Fruit fly (Drosophila melanogaster) whole organism, embryonic: Measurements from ENCODE around the gene CG15403.

ENCODE experiments used
- Atf6 ChIP-seq: fragments of 200-800 bp; sonication (Bioruptor generic); IDR thresholded peaks from 2 replicates; pipeline ENCODE4 v1.3.6; 2022; ENCODE audit warnings: missing biosample characterization, missing genetic modification characterization
- CG1024 ChIP-seq: fragments of 200-800 bp; sonication (Bioruptor generic); IDR thresholded peaks from 2 replicates; pipeline ENCODE4 v1.3.6; 2022; ENCODE audit warnings: missing biosample characterization, missing genetic modification characterization
- CG18476 ChIP-seq: fragments of 200-800 bp; sonication (Bioruptor generic); optimal IDR thresholded peaks from 2 replicates; lab custom pipeline; 2016; ENCODE audit warnings: missing biosample characterization, mild to moderate bottlenecking, missing genetic modification characterization
- CG31365 ChIP-seq: fragments of 200-800 bp; sonication (Bioruptor generic); optimal IDR thresholded peaks from 2 replicates; lab custom pipeline; 2018; ENCODE audit warnings: missing biosample characterization, mild to moderate bottlenecking, missing genetic modification characterization
- CG3163 ChIP-seq: fragments of 200-800 bp; sonication (Bioruptor generic); optimal IDR thresholded peaks from 3 replicates; lab custom pipeline; 2016; ENCODE audit warnings: missing biosample characterization, missing genetic modification characterization
- CG33213 ChIP-seq: fragments of 200-800 bp; sonication (Bioruptor generic); optimal IDR thresholded peaks from 3 replicates; lab custom pipeline; 2016; ENCODE audit warnings: missing biosample characterization, missing genetic modification characterization
- CG3407 ChIP-seq: fragments of 200-800 bp; sonication (Bioruptor generic); optimal IDR thresholded peaks from 2 replicates; lab custom pipeline; 2018; ENCODE audit warnings: missing biosample characterization, mild to moderate bottlenecking, missing genetic modification characterization
- CG3726 ChIP-seq: fragments of 200-800 bp; sonication (Bioruptor generic); IDR thresholded peaks from 3 replicates; pipeline ENCODE4, ENCODE4 v1.3.6; 2022; ENCODE audit warnings: missing biosample characterization, missing genetic modification characterization
- CG4282 ChIP-seq: fragments of 200-800 bp; sonication (Bioruptor generic); optimal IDR thresholded peaks from 2 replicates; lab custom pipeline; 2016; ENCODE audit warnings: missing biosample characterization, missing genetic modification characterization
- CG43689 ChIP-seq: fragments of 200-800 bp; sonication (Bioruptor generic); IDR thresholded peaks from 2 replicates; pipeline ENCODE4 v1.3.6; 2022; ENCODE audit warnings: missing biosample characterization, missing genetic modification characterization
- CG7271 ChIP-seq: fragments of 200-800 bp; sonication (Bioruptor generic); optimal IDR thresholded peaks from 2 replicates; lab custom pipeline; 2018; ENCODE audit warnings: missing biosample characterization, mild to moderate bottlenecking, missing genetic modification characterization, moderate library complexity
- CG8388 ChIP-seq: fragments of 200-800 bp; sonication (Bioruptor generic); optimal IDR thresholded peaks from 2 replicates; lab custom pipeline; 2019; ENCODE audit warnings: missing biosample characterization, mild to moderate bottlenecking, missing genetic modification characterization, moderate library complexity
- CG9215 ChIP-seq: fragments of 200-800 bp; sonication (Bioruptor generic); IDR thresholded peaks from 2 replicates; pipeline ENCODE4 v1.3.6; 2022; ENCODE audit warnings: missing biosample characterization, missing genetic modification characterization
- CG9727 ChIP-seq: fragments of 200-800 bp; sonication (Bioruptor generic); optimal IDR thresholded peaks from 3 replicates; lab custom pipeline; 2017; ENCODE audit warnings: missing biosample characterization, mild to moderate bottlenecking, missing genetic modification characterization
- D ChIP-seq, 2 experiments: fragments of 200-800 bp in 1 of 2; fragments of >200 bp in 1 of 2; sonication (Bioruptor generic) in 1 of 2; optimal IDR thresholded peaks; 2 replicates in 1 of 2; 3 replicates in 1 of 2; lab custom pipeline; 2017; ENCODE audit warnings: mild to moderate bottlenecking in 1 of 2, missing biosample characterization in 1 of 2, missing genetic modification characterization in 1 of 2, missing genetic modification reagents in 1 of 2
- D19A ChIP-seq: fragments of 200-800 bp; optimal IDR thresholded peaks from 3 replicates; lab custom pipeline; 2019; ENCODE audit warnings: missing biosample characterization, mild to moderate bottlenecking, missing genetic modification characterization, moderate library complexity
- Dad ChIP-seq: fragments of 200-800 bp; sonication (Bioruptor generic); optimal IDR thresholded peaks from 3 replicates; lab custom pipeline; 2016; ENCODE audit warnings: missing biosample characterization, missing genetic modification characterization
- E2f2 ChIP-seq: fragments of 200-800 bp; sonication (Bioruptor generic); IDR thresholded peaks from 2 replicates; pipeline ENCODE4 v1.3.6; 2022; ENCODE audit warnings: missing biosample characterization, missing genetic modification characterization
- ERR ChIP-seq: fragments of 200-800 bp; sonication (Bioruptor generic); optimal IDR thresholded peaks from 2 replicates; lab custom pipeline; 2016; ENCODE audit warnings: missing biosample characterization, missing genetic modification characterization
- Hr39 ChIP-seq: fragments of >200 bp; optimal IDR thresholded peaks from 2 replicates; lab custom pipeline; 2017
- Hr51 ChIP-seq, 2 experiments: fragments of 200-800 bp; sonication (Bioruptor generic); optimal IDR thresholded peaks; 2 replicates in 1 of 2; 3 replicates in 1 of 2; lab custom pipeline; 2016 to 2018; ENCODE audit warnings: missing biosample characterization in 2 of 2, missing genetic modification characterization in 2 of 2, mild to moderate bottlenecking in 1 of 2, moderate library complexity in 1 of 2
- Nf-YC ChIP-seq: fragments of 200-800 bp; optimal IDR thresholded peaks from 3 replicates; lab custom pipeline; 2019; ENCODE audit warnings: missing biosample characterization, mild to moderate bottlenecking, missing genetic modification characterization, moderate library complexity
- NfI ChIP-seq: fragments of 200-800 bp; sonication (Bioruptor generic); optimal IDR thresholded peaks from 3 replicates; lab custom pipeline; 2018; ENCODE audit warnings: missing biosample characterization, mild to moderate bottlenecking, missing genetic modification characterization, moderate library complexity
- Poxn ChIP-seq: fragments of 200-800 bp; sonication (Bioruptor generic); IDR thresholded peaks from 2 replicates; pipeline ENCODE4 v1.3.6; 2022; ENCODE audit warnings: missing biosample characterization, missing genetic modification characterization
- Sox102F ChIP-seq: fragments of 200-800 bp; sonication (Bioruptor generic); optimal IDR thresholded peaks from 2 replicates; lab custom pipeline; 2018; ENCODE audit warnings: missing biosample characterization, mild to moderate bottlenecking, missing genetic modification characterization, moderate library complexity
- Sry-δ ChIP-seq: fragments of 200-800 bp; sonication (Bioruptor generic); optimal IDR thresholded peaks from 2 replicates; lab custom pipeline; 2016; ENCODE audit warnings: missing biosample characterization, missing genetic modification characterization
- YL-1 ChIP-seq: fragments of 200-800 bp; sonication (Bioruptor generic); optimal IDR thresholded peaks from 3 replicates; lab custom pipeline; 2017; ENCODE audit warnings: missing biosample characterization, mild to moderate bottlenecking, missing genetic modification characterization
- ab ChIP-seq: fragments of 200-800 bp; sonication (Bioruptor generic); optimal IDR thresholded peaks from 2 replicates; lab custom pipeline; 2016; ENCODE audit warnings: missing biosample characterization, missing genetic modification characterization
- amos ChIP-seq: fragments of 200-800 bp; sonication (Bioruptor generic); IDR thresholded peaks from 2 replicates; pipeline ENCODE4 v1.3.6; 2022; ENCODE audit warnings: missing biosample characterization, missing genetic modification characterization; ENCODE audit not compliant: partially characterized antibody
- aop ChIP-seq: fragments of 200-800 bp; sonication (Bioruptor generic); IDR thresholded peaks from 2 replicates; pipeline ENCODE4 v1.3.6; 2022; ENCODE audit warnings: missing biosample characterization, missing genetic modification characterization
- ara ChIP-seq: fragments of 200-800 bp; sonication (Bioruptor generic); IDR thresholded peaks from 2 replicates; pipeline ENCODE4 v1.3.6; 2022; ENCODE audit warnings: missing biosample characterization, missing genetic modification characterization
- ash1 ChIP-seq: fragments of 200-800 bp; sonication (Bioruptor generic); optimal IDR thresholded peaks from 2 replicates; lab custom pipeline; 2018; ENCODE audit warnings: missing biosample characterization, mild to moderate bottlenecking, missing genetic modification characterization
- da ChIP-seq: fragments of 200-800 bp; sonication (Bioruptor generic); optimal IDR thresholded peaks from 2 replicates; lab custom pipeline; 2016; ENCODE audit warnings: missing biosample characterization, missing genetic modification characterization
- dimm ChIP-seq: fragments of 200-800 bp; sonication (Bioruptor generic); IDR thresholded peaks from 2 replicates; pipeline ENCODE4 v1.3.6; 2022; ENCODE audit warnings: missing biosample characterization, missing genetic modification characterization
- ems ChIP-seq: fragments of 200-800 bp; sonication (Bioruptor generic); optimal IDR thresholded peaks from 3 replicates; lab custom pipeline; 2016; ENCODE audit warnings: missing biosample characterization, missing genetic modification characterization
- ewg ChIP-seq: fragments of 200-800 bp; sonication (Bioruptor generic); optimal IDR thresholded peaks from 3 replicates; lab custom pipeline; 2017; ENCODE audit warnings: mild to moderate bottlenecking, missing biosample characterization, missing genetic modification reagents, missing genetic modification characterization
- fd3F ChIP-seq: fragments of 200-800 bp; sonication (Bioruptor generic); optimal IDR thresholded peaks from 2 replicates; lab custom pipeline; 2018; ENCODE audit warnings: missing biosample characterization, mild to moderate bottlenecking, missing genetic modification characterization, moderate library complexity
- ham ChIP-seq: fragments of 200-800 bp; sonication (Bioruptor generic); IDR thresholded peaks from 2 replicates; pipeline ENCODE4 v1.3.6; 2022; ENCODE audit warnings: missing biosample characterization, missing genetic modification characterization
- ind ChIP-seq: fragments of 200-800 bp; sonication (Bioruptor generic); optimal IDR thresholded peaks from 3 replicates; lab custom pipeline; 2016; ENCODE audit warnings: missing biosample characterization, missing genetic modification characterization
- jumu ChIP-seq: fragments of 200-800 bp; sonication (Bioruptor generic); optimal IDR thresholded peaks from 3 replicates; lab custom pipeline; 2016; ENCODE audit warnings: missing biosample characterization, missing genetic modification characterization
- kay ChIP-seq: fragments of 200-800 bp; sonication (Bioruptor generic); optimal IDR thresholded peaks from 2 replicates; lab custom pipeline; 2016; ENCODE audit warnings: missing biosample characterization, missing genetic modification characterization
- ro ChIP-seq: fragments of 200-800 bp; sonication (Bioruptor generic); IDR thresholded peaks from 2 replicates; pipeline ENCODE4 v1.3.6; 2022; ENCODE audit warnings: missing biosample characterization, missing genetic modification characterization
- run ChIP-seq: fragments of 200-800 bp; sonication (Bioruptor generic); optimal IDR thresholded peaks from 3 replicates; lab custom pipeline; 2018; ENCODE audit warnings: missing biosample characterization, mild to moderate bottlenecking, missing genetic modification characterization
- scrt ChIP-seq: fragments of 200-800 bp; sonication (Bioruptor generic); optimal IDR thresholded peaks from 2 replicates; lab custom pipeline; 2018; ENCODE audit warnings: missing biosample characterization, mild to moderate bottlenecking, missing genetic modification characterization, moderate library complexity
- sqz ChIP-seq: fragments of 200-800 bp; sonication (Bioruptor generic); optimal IDR thresholded peaks from 3 replicates; lab custom pipeline; 2018; ENCODE audit warnings: missing biosample characterization, mild to moderate bottlenecking, missing genetic modification characterization
- tin ChIP-seq: fragments of 200-800 bp; sonication (Bioruptor generic); optimal IDR thresholded peaks from 3 replicates; lab custom pipeline; 2016; ENCODE audit warnings: missing biosample characterization, missing genetic modification characterization
- tll ChIP-seq, 2 experiments: fragments of 200-800 bp in 1 of 2; fragments of >200 bp in 1 of 2; sonication (Bioruptor generic) in 1 of 2; optimal IDR thresholded peaks; 2 replicates each; lab custom pipeline; 2017 to 2019; ENCODE audit warnings: missing biosample characterization in 2 of 2, missing genetic modification characterization in 2 of 2, mild to moderate bottlenecking in 1 of 2, moderate library complexity in 1 of 2
- vvl ChIP-seq: fragments of 200-800 bp; sonication (Bioruptor generic); IDR thresholded peaks from 2 replicates; pipeline ENCODE4 v1.3.6; 2022; ENCODE audit warnings: missing biosample characterization, missing genetic modification characterization
- wek ChIP-seq: fragments of 200-800 bp; sonication (Bioruptor generic); optimal IDR thresholded peaks from 3 replicates; lab custom pipeline; 2018; ENCODE audit warnings: missing biosample characterization, mild to moderate bottlenecking, missing genetic modification characterization, moderate library complexity
- wor ChIP-seq: fragments of 200-800 bp; sonication (Bioruptor generic); IDR thresholded peaks from 2 replicates; pipeline ENCODE4 v1.3.6; 2022; ENCODE audit warnings: missing biosample characterization, missing genetic modification characterization
- zen ChIP-seq: fragments of 200-800 bp; sonication (Bioruptor generic); optimal IDR thresholded peaks from 3 replicates; lab custom pipeline; 2018; ENCODE audit warnings: missing biosample characterization, mild to moderate bottlenecking, missing genetic modification characterization, moderate library complexity

CG15403 gene

dm6 chr2L:3172745-3173271, 44.4 kb downstream of the CG15403 start (continued):
- TF ChIP-seq sqz (GFP tag; lab: Kevin White, UChicago): peak; percentile 58
- no peak for TF ChIP-seq Hr51 (GFP tag; optimal IDR thresholded peaks at IDR 0.05; lab: Kevin White, UChicago)
- TF ChIP-seq amos: peak; percentile 88
- TF ChIP-seq ab (GFP tag; lab: Kevin White, UChicago): no peak
- TF ChIP-seq CG9215 (GFP tag; lab: Robert Waterston, UW): no peak
- TF ChIP-seq D (optimal IDR thresholded peaks at IDR 0.05; lab: Kevin White, UChicago): no peak
- no peak for TF ChIP-seq D (GFP tag; optimal IDR thresholded peaks at IDR 0.05; lab: Kevin White, UChicago)
- TF ChIP-seq CG1024 (GFP tag; lab: Robert Waterston, UW): no peak
- no peak for TF ChIP-seq CG43689
- TF ChIP-seq NfI (GFP tag; lab: Kevin White, UChicago): no peak
- TF ChIP-seq CG3407 (GFP tag; lab: Kevin White, UChicago): no peak
- peak; percentile 66; the same call in 1 of the 2 replicates for TF ChIP-seq vvl (GFP tag; lab: Robert Waterston, UW)
- TF ChIP-seq YL-1 (GFP tag; lab: Kevin White, UChicago): peak; percentile 23
- TF ChIP-seq E2f2 (GFP tag; lab: Robert Waterston, UW): peak; percentile 96
- TF ChIP-seq Sox102F: no peak
- no peak for TF ChIP-seq ewg (GFP tag; lab: Kevin White, UChicago)
- no peak for TF ChIP-seq CG18476 (GFP tag; lab: Kevin White, UChicago)
- TF ChIP-seq wek (GFP tag; lab: Kevin White, UChicago): no peak
- no peak for TF ChIP-seq CG7271 (tag; lab: Kevin White, UChicago)
- no peak for TF ChIP-seq aop (GFP tag; lab: Robert Waterston, UW)
- TF ChIP-seq ham: no peak
- no peak for TF ChIP-seq Dad (GFP tag; lab: Kevin White, UChicago)
- no peak for TF ChIP-seq ERR (GFP tag; lab: Kevin White, UChicago)
- TF ChIP-seq run (tag; lab: Kevin White, UChicago): no peak
- peak; percentile 27 for TF ChIP-seq scrt
- peak; percentile 25 for TF ChIP-seq D19A (tag; lab: Kevin White, UChicago)
- TF ChIP-seq ash1 (GFP tag; lab: Kevin White, UChicago): no peak
- TF ChIP-seq jumu (GFP tag; lab: Kevin White, UChicago): no peak
- TF ChIP-seq kay (GFP tag; lab: Kevin White, UChicago): no peak
- no peak for TF ChIP-seq Poxn (GFP tag; lab: Robert Waterston, UW)
- TF ChIP-seq CG33213 (GFP tag; lab: Kevin White, UChicago): peak; percentile 33
- no peak for TF ChIP-seq CG3726 (GFP tag; lab: Robert Waterston, UW)
- TF ChIP-seq CG9727 (GFP tag; lab: Kevin White, UChicago): no peak
- TF ChIP-seq zen (tag; lab: Kevin White, UChicago): no peak
- no peak for TF ChIP-seq da (GFP tag; lab: Kevin White, UChicago)
- TF ChIP-seq dimm (GFP tag; lab: Robert Waterston, UW): no peak
- TF ChIP-seq ind (GFP tag; lab: Kevin White, UChicago): no peak
- no peak for TF ChIP-seq ara
- TF ChIP-seq Hr39 (lab: Kevin White, UChicago): no peak
- TF ChIP-seq ems (GFP tag; lab: Kevin White, UChicago): no peak
- TF ChIP-seq CG8388 (GFP tag; lab: Kevin White, UChicago): peak; percentile 2
- TF ChIP-seq fd3F (GFP tag; lab: Kevin White, UChicago): no peak
- no peak for TF ChIP-seq ro (GFP tag; lab: Robert Waterston, UW)
- TF ChIP-seq Sry-δ (GFP tag; lab: Kevin White, UChicago): no peak
- TF ChIP-seq wor (GFP tag; lab: Robert Waterston, UW): no peak
- peak; percentile 17 for TF ChIP-seq tin (GFP tag; lab: Kevin White, UChicago)
- no peak for TF ChIP-seq Atf6 (GFP tag; lab: Robert Waterston, UW)
- no peak for TF ChIP-seq Nf-YC (tag; lab: Kevin White, UChicago)
- TF ChIP-seq CG3163 (GFP tag; lab: Kevin White, UChicago): no peak
- TF ChIP-seq CG31365: peak; percentile 44
- TF ChIP-seq tll (GFP tag; optimal IDR thresholded peaks at IDR 0.05; lab: Kevin White, UChicago): no peak
- TF ChIP-seq CG4282 (GFP tag; lab: Kevin White, UChicago): no peak
